Worm (Caenorhabditis elegans) whole organism, late embryonic: ENCODE measurements around the gene ckb-2.

ENCODE experiments used
- ama-1 ChIP-seq: fragments of 150-350 bp; optimal IDR thresholded peaks from 2 replicates; lab custom pipeline; 2014
- pqm-1 ChIP-seq: sonication (generic microtip); optimal IDR thresholded peaks from 2 replicates; lab custom pipeline; 2016; ENCODE audit warnings: missing genetic modification characterization, missing compliant biosample characterization
- zip-5 ChIP-seq: sonication (generic microtip); optimal IDR thresholded peaks from 2 replicates; lab custom pipeline; 2016; ENCODE audit warnings: missing genetic modification characterization, missing compliant biosample characterization

DNA sequence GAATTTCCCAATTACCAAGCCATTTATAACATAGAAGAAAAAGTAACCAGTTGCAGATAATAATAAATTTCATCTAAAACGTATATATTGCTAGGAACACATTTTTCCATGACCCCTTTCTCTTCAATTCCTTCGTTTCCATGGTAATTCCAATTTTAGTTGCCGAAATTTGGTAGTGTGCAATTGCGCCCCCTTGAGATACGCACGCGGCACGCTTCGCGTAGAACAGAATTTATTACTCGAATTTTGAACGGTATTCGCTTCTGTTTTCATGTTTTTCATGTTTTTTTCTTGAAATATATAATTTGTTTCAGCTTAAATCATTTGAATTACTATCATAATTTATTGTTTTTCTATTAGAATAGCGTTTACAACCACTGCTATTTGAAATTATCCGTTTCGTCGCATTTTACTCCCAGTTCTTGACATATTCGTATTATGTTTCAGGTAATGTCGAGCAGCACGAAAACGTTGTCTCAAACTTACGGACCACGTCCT lies 36.6 kb downstream of the ckb-2 start, which contains the start of the genes R07E5.17 and snfc-5:
- TF ChIP-seq pqm-1 (tag; lab: Kevin White, UChicago) = no peak
- no peak for TF ChIP-seq ama-1 (lab: Kevin White, UChicago)
- no peak for TF ChIP-seq zip-5 (tag; lab: Kevin White, UChicago)
